Worm (Caenorhabditis elegans) whole organism, L4/young adult: ENCODE measurements around the gene F56D3.1.

ENCODE experiments used
- W03F9.2 ChIP-seq: fragments of 150-350 bp; optimal IDR thresholded peaks from 2 replicates; lab custom pipeline; 2014; ENCODE audit warnings: missing biosample characterization, missing genetic modification characterization
- dao-5 ChIP-seq: sonication (generic microtip); optimal IDR thresholded peaks from 2 replicates; lab custom pipeline; 2016; ENCODE audit warnings: missing genotype, missing genetic modification characterization, moderate library complexity, missing compliant biosample characterization
- him-1 ChIP-seq: sonication (generic microtip); optimal IDR thresholded peaks from 2 replicates; lab custom pipeline; 2016; ENCODE audit warnings: missing genotype, missing genetic modification reagents, missing genetic modification characterization, missing compliant biosample characterization

DNA sequence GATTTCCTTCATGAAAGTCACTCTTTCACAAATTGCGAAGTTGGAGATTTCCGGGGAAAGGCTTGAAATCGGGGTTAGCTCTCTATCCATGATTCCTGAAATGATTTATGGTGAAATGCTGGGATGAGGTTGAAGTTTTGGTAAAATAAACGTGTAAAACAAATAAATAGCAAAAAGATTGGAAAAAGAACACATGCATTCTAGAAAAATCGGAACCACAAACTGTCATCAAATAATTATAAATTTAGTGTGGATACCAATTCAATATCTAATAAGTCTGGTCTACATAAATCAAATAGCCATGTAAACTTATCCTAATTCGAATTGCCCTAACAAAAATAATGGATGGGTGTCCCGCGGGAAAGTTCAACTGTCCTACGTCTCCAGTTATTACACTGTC lies 27.3 kb downstream of the F56D3.1 start, which contains the start of gene R03H10.6:
- no peak for TF ChIP-seq dao-5 (tag; lab: Kevin White, UChicago)
- TF ChIP-seq him-1 (tag; lab: Kevin White, UChicago) = no peak
- TF ChIP-seq W03F9.2 = no peak
